Fruit fly (Drosophila melanogaster) whole organism, prepupa: ENCODE measurements around the gene Reg-2.

Experiments
- CG16779 ChIP-seq: fragments of 200-800 bp; sonication (Bioruptor generic); optimal IDR thresholded peaks from 3 replicates; lab custom pipeline; 2017; ENCODE audit warnings: missing biosample characterization, mild to moderate bottlenecking, missing genetic modification characterization
- CG31627 ChIP-seq: fragments of 200-800 bp; sonication (Bioruptor generic); optimal IDR thresholded peaks from 3 replicates; lab custom pipeline; 2016; ENCODE audit warnings: missing biosample characterization, missing genetic modification characterization
- CG6808 ChIP-seq: fragments of 200-800 bp; sonication (Bioruptor generic); optimal IDR thresholded peaks from 3 replicates; lab custom pipeline; 2017; ENCODE audit warnings: missing biosample characterization, missing genetic modification characterization, mild to moderate bottlenecking, moderate library complexity, missing genetic modification reagents
- CG6854 ChIP-seq: fragments of 200-800 bp; sonication (Bioruptor generic); optimal IDR thresholded peaks from 2 replicates; lab custom pipeline; 2017; ENCODE audit warnings: missing biosample characterization, mild to moderate bottlenecking, missing genetic modification characterization
- Met ChIP-seq: fragments of 200-800 bp; sonication (Bioruptor generic); optimal IDR thresholded peaks from 3 replicates; lab custom pipeline; 2016; ENCODE audit warnings: missing biosample characterization, missing genetic modification characterization
- OdsH ChIP-seq: fragments of 200-800 bp; sonication (Bioruptor generic); optimal IDR thresholded peaks from 3 replicates; lab custom pipeline; 2016; ENCODE audit warnings: missing biosample characterization, missing genetic modification characterization
- esn ChIP-seq: fragments of 200-800 bp; sonication (Bioruptor generic); optimal IDR thresholded peaks from 2 replicates; lab custom pipeline; 2016; ENCODE audit warnings: missing biosample characterization, mild to moderate bottlenecking, missing genetic modification characterization, moderate library complexity
- fd59A ChIP-seq: fragments of 200-800 bp; sonication (Bioruptor generic); optimal IDR thresholded peaks from 2 replicates; lab custom pipeline; 2017; ENCODE audit warnings: missing biosample characterization, mild to moderate bottlenecking, missing genetic modification characterization, missing genetic modification reagents
- pdm3 ChIP-seq: fragments of 200-800 bp; sonication (Bioruptor generic); optimal IDR thresholded peaks from 3 replicates; lab custom pipeline; 2016; ENCODE audit warnings: missing biosample characterization, missing genetic modification characterization

DNA sequence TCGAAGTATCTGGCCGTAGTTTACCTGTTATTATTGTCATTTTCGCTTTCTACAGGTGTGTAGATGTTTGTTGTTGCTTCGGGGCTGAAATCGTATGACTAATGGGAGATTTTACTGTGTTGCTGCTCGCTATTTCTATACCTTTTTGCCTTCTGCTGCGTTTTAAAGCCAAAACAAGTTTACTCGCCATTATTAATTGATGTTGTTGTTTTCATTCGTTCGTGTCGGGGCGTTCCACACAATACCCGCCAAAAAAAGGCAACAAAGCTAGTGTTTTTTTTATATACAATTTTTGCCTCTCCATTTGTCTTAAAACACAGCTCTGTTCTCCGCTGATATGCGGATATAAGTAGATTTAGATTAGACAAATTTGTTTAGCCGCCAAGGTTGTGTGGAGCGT is 51.0 kb downstream of the Reg-2 start:
- TF ChIP-seq CG31627 (GFP tag; lab: Kevin White, UChicago) = no peak
- no peak for TF ChIP-seq CG6854 (GFP tag; lab: Kevin White, UChicago)
- TF ChIP-seq pdm3 (GFP tag; lab: Kevin White, UChicago) = no peak
- TF ChIP-seq CG6808 (GFP tag; lab: Kevin White, UChicago) = no peak
- no peak for TF ChIP-seq OdsH (GFP tag; lab: Kevin White, UChicago)
- TF ChIP-seq CG16779 (tag; lab: Kevin White, UChicago) = no peak
- TF ChIP-seq fd59A (GFP tag; lab: Kevin White, UChicago) = no peak
- no peak for TF ChIP-seq esn (GFP tag; lab: Kevin White, UChicago)
- no peak for TF ChIP-seq Met
